Fruit fly (Drosophila melanogaster): Measurements from ENCODE around the gene GstZ2.

Gene GstZ2

dm6 chr3R:9480396-9480795 lies 19.9 kb upstream of the GstZ2 start (continued):
- no peak for TF ChIP-seq CG5953 (GFP tag; IDR thresholded peaks at IDR 0.05)
- TF ChIP-seq BtbVII (GFP tag; optimal IDR thresholded peaks at IDR 0.05) = no peak
- TF ChIP-seq zen2 (GFP tag; IDR thresholded peaks at IDR 0.05; ENCODE audit: partially characterized antibody) = no peak
- TF ChIP-seq CG13123 (GFP tag; optimal IDR thresholded peaks at IDR 0.05) = no peak
- no peak for TF ChIP-seq CG11723 (GFP tag; optimal IDR thresholded peaks at IDR 0.05)
- TF ChIP-seq Ada2b (GFP tag; IDR thresholded peaks at IDR 0.05) = 0 out of 2 replicates have a peak, but pooled peaks have one; percentile 15
- TF ChIP-seq CG11247 (GFP tag; IDR thresholded peaks at IDR 0.05) = no peak
- TF ChIP-seq Xrp1 (GFP tag; IDR thresholded peaks at IDR 0.05) = no peak
- TF ChIP-seq Nf-YB (GFP tag; optimal IDR thresholded peaks at IDR 0.05) = no peak
- no peak for TF ChIP-seq aop (GFP tag; IDR thresholded peaks at IDR 0.05)
- TF ChIP-seq phol (tag; optimal IDR thresholded peaks at IDR 0.05) = peak; percentile 13
- no peak for TF ChIP-seq Doc2 (GFP tag; IDR thresholded peaks at IDR 0.05)
- no peak for TF ChIP-seq CG17568 (GFP tag; optimal IDR thresholded peaks at IDR 0.05)
- TF ChIP-seq B-H2 (GFP tag; optimal IDR thresholded peaks at IDR 0.05) = no peak
- TF ChIP-seq CG11695 (GFP tag; IDR thresholded peaks at IDR 0.05) = 0 out of 3 replicates have a peak, but pooled peaks have one; percentile 28
- TF ChIP-seq onecut (GFP tag; IDR thresholded peaks at IDR 0.05) = no peak
- TF ChIP-seq dysf (GFP tag; IDR thresholded peaks at IDR 0.05) = no peak
- TF ChIP-seq salm (tag; optimal IDR thresholded peaks at IDR 0.05) = no peak
- TF ChIP-seq CG10267 (tag; optimal IDR thresholded peaks at IDR 0.05) = no peak
- no peak for TF ChIP-seq CG6791 (GFP tag; IDR thresholded peaks at IDR 0.05; ENCODE audit: partially characterized antibody)
- TF ChIP-seq E2f1 (GFP tag; IDR thresholded peaks at IDR 0.05) = no peak
- TF ChIP-seq CG3163 (GFP tag; optimal IDR thresholded peaks at IDR 0.05) = no peak
- no peak for TF ChIP-seq CG2889 (GFP tag; IDR thresholded peaks at IDR 0.05)
- peak; percentile 27 for TF ChIP-seq CG11504 (tag; optimal IDR thresholded peaks at IDR 0.05)
- TF ChIP-seq Awh (GFP tag; IDR thresholded peaks at IDR 0.05) = no peak
- TF ChIP-seq ttk (GFP tag; IDR thresholded peaks at IDR 0.05) = no peak
- no peak for TF ChIP-seq Asciz (GFP tag; optimal IDR thresholded peaks at IDR 0.05)
- TF ChIP-seq CG16779 (GFP tag; IDR thresholded peaks at IDR 0.05) = no peak
- no peak for TF ChIP-seq grn (GFP tag; optimal IDR thresholded peaks at IDR 0.05)
- TF ChIP-seq CG15601 (tag; optimal IDR thresholded peaks at IDR 0.05) = no peak
- no peak for TF ChIP-seq stwl (tag; optimal IDR thresholded peaks at IDR 0.05)
- no peak for TF ChIP-seq gfzf (GFP tag; optimal IDR thresholded peaks at IDR 0.05)
- TF ChIP-seq gro (GFP tag; optimal IDR thresholded peaks at IDR 0.05) = no peak
- no peak for TF ChIP-seq CG43689 (GFP tag; IDR thresholded peaks at IDR 0.05)
- TF ChIP-seq esg (GFP tag; conservative IDR thresholded peaks at IDR 0.05) = no peak
- no peak for TF ChIP-seq crc (GFP tag; optimal IDR thresholded peaks at IDR 0.05)
- TF ChIP-seq H15 (GFP tag; IDR thresholded peaks at IDR 0.05) = 0 out of 3 replicates have a peak, but pooled peaks have one; percentile 37
- no peak for TF ChIP-seq en (GFP tag; optimal IDR thresholded peaks at IDR 0.05)
- no peak for TF ChIP-seq Dbx (GFP tag; IDR thresholded peaks at IDR 0.05)
- no peak for TF ChIP-seq Usf (GFP tag; optimal IDR thresholded peaks at IDR 0.05)
- TF ChIP-seq eyg (GFP tag; optimal IDR thresholded peaks at IDR 0.05) = no peak
- TF ChIP-seq CG6175 (GFP tag; IDR thresholded peaks at IDR 0.05) = no peak
- TF ChIP-seq CG31365 (tag; optimal IDR thresholded peaks at IDR 0.05) = no peak
- TF ChIP-seq CG6254 (GFP tag; optimal IDR thresholded peaks at IDR 0.05) = no peak
- no peak for TF ChIP-seq CG2116 (GFP tag; optimal IDR thresholded peaks at IDR 0.05)
- no peak for TF ChIP-seq D19A (tag; optimal IDR thresholded peaks at IDR 0.05)
- no peak for TF ChIP-seq zfh2 (GFP tag; optimal IDR thresholded peaks at IDR 0.05)
- peak; percentile 72 for TF ChIP-seq CG4707 (GFP tag; optimal IDR thresholded peaks at IDR 0.05)
- 0 out of 3 replicates have a peak, but pooled peaks have one; percentile 19 for TF ChIP-seq ci (GFP tag; IDR thresholded peaks at IDR 0.05)
- no peak for TF ChIP-seq CG17186 (GFP tag; optimal IDR thresholded peaks at IDR 0.05)
- no peak for TF ChIP-seq CG3995 (GFP tag; optimal IDR thresholded peaks at IDR 0.05)
- no peak for TF ChIP-seq CG15073 (GFP tag; optimal IDR thresholded peaks at IDR 0.05)
